Worm (Caenorhabditis elegans) whole organism, young adult: ENCODE data around the gene cpna-5.

Source experiments
- egl-44 ChIP-seq: fragments of 200-800 bp; sonication (Bioruptor generic); IDR thresholded peaks from 2 replicates; pipeline ENCODE4 v1.3.6; 2022; ENCODE audit warnings: missing genetic modification reagents, missing genetic modification characterization, missing compliant biosample characterization
- ets-4 ChIP-seq: fragments of 200-800 bp; sonication (Bioruptor generic); optimal IDR thresholded peaks from 2 replicates; lab custom pipeline; 2018; ENCODE audit warnings: mild to moderate bottlenecking, missing genetic modification characterization, missing compliant biosample characterization
- lin-54 ChIP-seq: fragments of 200-800 bp; sonication (Bioruptor generic); optimal IDR thresholded peaks from 2 replicates; lab custom pipeline; 2018; ENCODE audit warnings: mild to moderate bottlenecking, missing genetic modification characterization, missing compliant biosample characterization
- nhr-179 ChIP-seq: sonication (generic microtip); optimal IDR thresholded peaks from 2 replicates; lab custom pipeline; 2016; ENCODE audit warnings: mild to moderate bottlenecking, missing genetic modification characterization, missing compliant biosample characterization
- pbrm-1 ChIP-seq: fragments of 200-800 bp; sonication (Bioruptor generic); IDR thresholded peaks from 2 replicates; pipeline ENCODE4 v1.3.6; 2022; ENCODE audit warnings: missing genetic modification reagents, missing genetic modification characterization, missing compliant biosample characterization
- ztf-22 ChIP-seq: fragments of 200-800 bp; sonication (Bioruptor generic); optimal IDR thresholded peaks from 2 replicates; lab custom pipeline; 2018; ENCODE audit warnings: mild to moderate bottlenecking, missing genetic modification characterization, moderate library complexity, missing compliant biosample characterization

- no peak for TF ChIP-seq lin-54 (GFP tag; lab: Kevin White, UChicago)
- TF ChIP-seq ztf-22 (GFP tag; lab: Kevin White, UChicago), result no peak
- no peak for TF ChIP-seq pbrm-1
- TF ChIP-seq egl-44 (GFP tag; lab: Robert Waterston, UW), result no peak
- no peak for TF ChIP-seq nhr-179 (tag; lab: Kevin White, UChicago)
- no peak for TF ChIP-seq ets-4 (GFP tag; lab: Kevin White, UChicago)
Measured at ce11 chrII:7716112-7716511, 2.3 kb downstream of the cpna-5 start.
